Worm (Caenorhabditis elegans) whole organism, L4 larva: ENCODE results near the gene F14D7.12.

ENCODE experiments used
- F49E8.2 ChIP-seq: sonication (generic microtip); optimal IDR thresholded peaks from 2 replicates; lab custom pipeline; 2016; ENCODE audit warnings: missing compliant biosample characterization, mild to moderate bottlenecking, missing genetic modification characterization, borderline replicate concordance
- R02D3.7 ChIP-seq: fragments of 150-350 bp; sonication (generic microtip); optimal IDR thresholded peaks from 3 replicates; lab custom pipeline; 2014; ENCODE audit warnings: missing biosample characterization, missing genetic modification characterization
- T20F7.1 ChIP-seq: fragments of 200-800 bp; sonication (Bioruptor generic); optimal IDR thresholded peaks from 2 replicates; lab custom pipeline; 2018; ENCODE audit warnings: mild to moderate bottlenecking, missing genetic modification characterization, missing compliant biosample characterization
- aly-2 ChIP-seq: sonication (generic microtip); optimal IDR thresholded peaks from 2 replicates; lab custom pipeline; 2018; ENCODE audit warnings: missing biosample characterization, missing genetic modification characterization
- ama-1 ChIP-seq: fragments of 150-350 bp; optimal IDR thresholded peaks from 2 replicates; lab custom pipeline; 2014; ENCODE audit warnings: inconsistent platforms, mixed read lengths
- attf-4 ChIP-seq: sonication (generic microtip); optimal IDR thresholded peaks from 3 replicates; lab custom pipeline; 2017; ENCODE audit warnings: missing biosample characterization, missing genetic modification characterization
- ceh-20 ChIP-seq: fragments of 200-800 bp; sonication (Bioruptor generic); IDR thresholded peaks from 2 replicates; pipeline ENCODE4 v1.3.6; 2022; ENCODE audit warnings: missing genetic modification reagents, missing genetic modification characterization, missing compliant biosample characterization
- ceh-28 ChIP-seq: fragments of 150-350 bp; optimal IDR thresholded peaks from 2 replicates; lab custom pipeline; 2014; ENCODE audit warnings: missing biosample characterization, missing genetic modification reagents, missing genetic modification characterization
- ceh-62 ChIP-seq: sonication (generic microtip); optimal IDR thresholded peaks from 2 replicates; lab custom pipeline; 2017; ENCODE audit warnings: missing biosample characterization, missing genetic modification characterization
- ctbp-1 ChIP-seq: fragments of 200-800 bp; sonication (Bioruptor generic); IDR thresholded peaks from 2 replicates; pipeline ENCODE4 v1.3.6; 2022; ENCODE audit warnings: missing genetic modification reagents, missing genetic modification characterization, missing compliant biosample characterization
- daf-8 ChIP-seq: fragments of 200-800 bp; sonication (Bioruptor generic); IDR thresholded peaks from 2 replicates; pipeline ENCODE4 v1.3.6; 2022; ENCODE audit warnings: missing genetic modification characterization, missing compliant biosample characterization
- dpl-1 ChIP-seq: fragments of 150-350 bp; optimal IDR thresholded peaks from 2 replicates; lab custom pipeline; 2014; ENCODE audit warnings: missing biosample characterization, missing genetic modification reagents, missing genetic modification characterization
- dve-1 ChIP-seq: sonication (generic microtip); optimal IDR thresholded peaks from 2 replicates; lab custom pipeline; 2017; ENCODE audit warnings: antibody characterized with exemption, mild to moderate bottlenecking, missing genetic modification characterization, missing compliant biosample characterization; ENCODE audit not compliant: insufficient read depth
- egl-43 ChIP-seq: fragments of 200-800 bp; sonication (Bioruptor generic); IDR thresholded peaks from 2 replicates; pipeline ENCODE4 v1.3.6; 2022; ENCODE audit warnings: missing genetic modification reagents, missing genetic modification characterization, missing compliant biosample characterization
- fkh-10 ChIP-seq: fragments of 150-350 bp; optimal IDR thresholded peaks from 2 replicates; lab custom pipeline; 2014; ENCODE audit warnings: missing biosample characterization, missing genetic modification reagents, missing genetic modification characterization
- fos-1 ChIP-seq: fragments of 150-350 bp; optimal IDR thresholded peaks from 2 replicates; lab custom pipeline; 2014; ENCODE audit warnings: missing biosample characterization, missing genetic modification characterization
- gei-8 ChIP-seq: fragments of 200-800 bp; sonication (Bioruptor generic); optimal IDR thresholded peaks from 2 replicates; lab custom pipeline; 2018; ENCODE audit warnings: mild to moderate bottlenecking, missing genetic modification characterization, missing compliant biosample characterization
- lim-7 ChIP-seq: fragments of 200-800 bp; sonication (Bioruptor generic); IDR thresholded peaks from 2 replicates; pipeline ENCODE4 v1.3.6; 2022; ENCODE audit warnings: missing genetic modification characterization, missing compliant biosample characterization
- lin-15B ChIP-seq: fragments of 150-350 bp; sonication (generic microtip); optimal IDR thresholded peaks from 3 replicates; lab custom pipeline; 2014; ENCODE audit warnings: missing biosample characterization, missing genetic modification characterization
- lsy-2 ChIP-seq, 2 experiments: fragments of 150-350 bp in 1 of 2; sonication (generic microtip) in 1 of 2; optimal IDR thresholded peaks; 2 replicates each; lab custom pipeline; 2014 to 2017; ENCODE audit warnings: missing biosample characterization in 2 of 2, missing genetic modification characterization in 2 of 2
- madf-5 ChIP-seq, 2 experiments: fragments of 200-800 bp; sonication (Bioruptor generic); IDR thresholded peaks; 2 replicates each; pipeline ENCODE4 v1.3.6; 2022; ENCODE audit warnings: missing compliant biosample characterization in 2 of 2, missing genetic modification characterization in 2 of 2
- mdt-29 ChIP-seq: fragments of 200-800 bp; sonication (Bioruptor generic); IDR thresholded peaks from 2 replicates; pipeline ENCODE4 v1.3.6; 2022; ENCODE audit warnings: missing genetic modification reagents, missing genetic modification characterization, missing compliant biosample characterization
- mep-1 ChIP-seq: fragments of 150-350 bp; sonication (generic microtip); optimal IDR thresholded peaks from 3 replicates; lab custom pipeline; 2014; ENCODE audit warnings: missing biosample characterization, missing genetic modification characterization
- mxl-2 ChIP-seq: fragments of 200-800 bp; sonication (Bioruptor generic); conservative IDR thresholded peaks from 2 replicates; pipeline ENCODE4 v1.3.6; 2022; ENCODE audit warnings: missing genetic modification reagents, missing genetic modification characterization, missing compliant biosample characterization
- mxl-3 ChIP-seq: fragments of 200-800 bp; sonication (Bioruptor generic); optimal IDR thresholded peaks from 2 replicates; lab custom pipeline; 2018; ENCODE audit warnings: mild to moderate bottlenecking, missing genetic modification characterization, missing compliant biosample characterization
- nhr-10 ChIP-seq: fragments of 150-350 bp; optimal IDR thresholded peaks from 2 replicates; lab custom pipeline; 2014; ENCODE audit warnings: missing biosample characterization, missing genetic modification characterization
- nhr-102 ChIP-seq: sonication (generic microtip); optimal IDR thresholded peaks from 2 replicates; lab custom pipeline; 2016; ENCODE audit warnings: mild to moderate bottlenecking, missing genetic modification characterization, moderate library complexity, missing compliant biosample characterization
- nhr-25 ChIP-seq: sonication (generic microtip); optimal IDR thresholded peaks from 2 replicates; lab custom pipeline; 2017; ENCODE audit warnings: missing genetic modification characterization, mild to moderate bottlenecking, missing compliant biosample characterization, antibody characterized with exemption, moderate library complexity, borderline replicate concordance; ENCODE audit not compliant: insufficient read depth
- nhr-28 ChIP-seq: fragments of 150-350 bp; optimal IDR thresholded peaks from 2 replicates; lab custom pipeline; 2014; ENCODE audit warnings: missing biosample characterization, missing genetic modification characterization
- nhr-41 ChIP-seq: fragments of 200-800 bp; sonication (Bioruptor generic); IDR thresholded peaks from 2 replicates; pipeline ENCODE4 v1.3.6; 2022; ENCODE audit warnings: missing genetic modification reagents, missing genetic modification characterization, missing compliant biosample characterization
- nhr-48 ChIP-seq: sonication (generic microtip); optimal IDR thresholded peaks from 2 replicates; lab custom pipeline; 2016; ENCODE audit warnings: mild to moderate bottlenecking, missing genetic modification characterization, missing compliant biosample characterization
- nhr-76 ChIP-seq: fragments of 150-350 bp; optimal IDR thresholded peaks from 2 replicates; lab custom pipeline; 2014; ENCODE audit warnings: missing biosample characterization, missing genetic modification characterization
- nhr-77 ChIP-seq: fragments of 150-350 bp; optimal IDR thresholded peaks from 2 replicates; lab custom pipeline; 2014; ENCODE audit warnings: missing biosample characterization, missing genetic modification characterization
- php-3 ChIP-seq: fragments of 200-800 bp; sonication (Bioruptor generic); IDR thresholded peaks from 2 replicates; pipeline ENCODE4 v1.3.6; 2022; ENCODE audit warnings: missing genetic modification reagents, missing genetic modification characterization, missing compliant biosample characterization
- rbr-2 ChIP-seq: sonication (generic microtip); optimal IDR thresholded peaks from 2 replicates; lab custom pipeline; 2016; ENCODE audit warnings: missing genotype, missing genetic modification characterization, missing compliant biosample characterization
- skn-1 ChIP-seq: fragments of 150-350 bp; optimal IDR thresholded peaks from 2 replicates; lab custom pipeline; 2014; ENCODE audit warnings: missing biosample characterization, missing genetic modification characterization
- spr-1 ChIP-seq: sonication (generic microtip); optimal IDR thresholded peaks from 2 replicates; lab custom pipeline; 2016; ENCODE audit warnings: mild to moderate bottlenecking, missing genetic modification characterization, missing compliant biosample characterization
- spr-3 ChIP-seq: fragments of 200-800 bp; sonication (Bioruptor generic); optimal IDR thresholded peaks from 2 replicates; lab custom pipeline; 2018; ENCODE audit warnings: mild to moderate bottlenecking, missing genetic modification characterization, missing compliant biosample characterization
- tra-1 ChIP-seq: fragments of 200-800 bp; sonication (Bioruptor generic); IDR thresholded peaks from 2 replicates; pipeline ENCODE4 v1.3.6; 2022; ENCODE audit warnings: missing genetic modification reagents, missing genetic modification characterization, missing compliant biosample characterization
- unc-62 ChIP-seq, 3 experiments: fragments of 150-350 bp in 1 of 3; sonication (generic microtip); optimal IDR thresholded peaks in 2 of 3; peaks in 1 of 3; 1 replicate in 1 of 3; 2 replicates in 2 of 3; lab custom pipeline; 2014 to 2017; ENCODE audit warnings: missing biosample characterization in 3 of 3, missing genetic modification characterization in 3 of 3, missing genetic modification reagents in 3 of 3, missing genotype in 1 of 3
- vab-7 ChIP-seq: fragments of 200-800 bp; sonication (Bioruptor generic); IDR thresholded peaks from 2 replicates; pipeline ENCODE4 v1.3.6; 2022; ENCODE audit warnings: missing genetic modification reagents, missing genetic modification characterization, missing compliant biosample characterization
- zag-1 ChIP-seq: fragments of 150-350 bp; optimal IDR thresholded peaks from 2 replicates; lab custom pipeline; 2014; ENCODE audit warnings: missing biosample characterization, missing genetic modification characterization
- zip-2 ChIP-seq: fragments of 150-350 bp; optimal IDR thresholded peaks from 2 replicates; lab custom pipeline; 2014; ENCODE audit warnings: missing biosample characterization, missing genetic modification characterization
- ztf-7 ChIP-seq: fragments of 150-350 bp; optimal IDR thresholded peaks from 2 replicates; lab custom pipeline; 2014; ENCODE audit warnings: missing biosample characterization, missing genetic modification characterization

F14D7.12 gene

ce11 chrV:14299569-14300064 is at the start of gene F14D7.12, which contains the start of gene spig-3:
F14D7.12 (plus strand) TSS chrV:14300014.
spig-3 (minus strand) TSS chrV:14299669.
- TF ChIP-seq lim-7 (GFP tag; lab: Robert Waterston, UW): no peak
- no peak for TF ChIP-seq nhr-76
- TF ChIP-seq nhr-48 (tag; lab: Kevin White, UChicago): no peak
- TF ChIP-seq egl-43 (GFP tag; lab: Robert Waterston, UW): no peak
- TF ChIP-seq ceh-62: no peak
- TF ChIP-seq F49E8.2: no peak
- TF ChIP-seq nhr-102 (tag; lab: Kevin White, UChicago): no peak
- no peak for TF ChIP-seq zag-1 (tag; lab: Kevin White, UChicago)
- TF ChIP-seq nhr-41 (GFP tag; lab: Robert Waterston, UW): no peak
- TF ChIP-seq, all 104 proteins: peak for 0

ce11 chrV:14252025-14252424 is 47.8 kb upstream of the F14D7.12 start, which contains the start of gene K02E11.5:
K02E11.5 (plus strand) TSS chrV:14252325.
- no peak for TF ChIP-seq ceh-62
- no peak for TF ChIP-seq mxl-3
- TF ChIP-seq fkh-10 (GFP tag; lab: Kevin White, UChicago): no peak
- no peak for TF ChIP-seq spr-1 (tag; lab: Kevin White, UChicago)
- no peak for TF ChIP-seq lsy-2 (tag; optimal IDR thresholded peaks at IDR 0.05; lab: Kevin White, UChicago)
- TF ChIP-seq ztf-7 (tag; lab: Kevin White, UChicago): no peak
- no peak for TF ChIP-seq dpl-1 (GFP tag; lab: Kevin White, UChicago)
- TF ChIP-seq mxl-2: no peak
- no peak for TF ChIP-seq spr-3 (GFP tag; lab: Kevin White, UChicago)
- TF ChIP-seq skn-1 (tag; lab: Kevin White, UChicago): no peak
- no peak for TF ChIP-seq mdt-29 (GFP tag; lab: Robert Waterston, UW)
- TF ChIP-seq T20F7.1 (GFP tag; lab: Kevin White, UChicago): no peak
- TF ChIP-seq php-3 (GFP tag; lab: Robert Waterston, UW): no peak

ce11 chrV:14254221-14254620 is 45.6 kb upstream of the F14D7.12 start, which contains the start of gene K02E11.7:
K02E11.7 (minus strand) TSS chrV:14254321.
- TF ChIP-seq mdt-29 (GFP tag; lab: Robert Waterston, UW) (no peak), gei-8 (GFP tag; lab: Kevin White, UChicago) (no peak), nhr-25 (tag; lab: Kevin White, UChicago) (no peak), vab-7 (GFP tag; lab: Robert Waterston, UW) (no peak), attf-4 (tag; lab: Kevin White, UChicago) (no peak), ceh-20 (GFP tag; lab: Robert Waterston, UW) (no peak), mep-1 (tag; lab: Kevin White, UChicago) (no peak), aly-2 (tag; lab: Kevin White, UChicago) (no peak), zip-2 (tag; lab: Kevin White, UChicago) (no peak), rbr-2 (tag; lab: Kevin White, UChicago) (no peak), daf-8 (GFP tag; lab: Robert Waterston, UW) (no peak), nhr-10 (tag; lab: Kevin White, UChicago) (no peak), R02D3.7 (tag; lab: Kevin White, UChicago) (no peak)

ce11 chrV:14256813-14257212 is 43.0 kb upstream of the F14D7.12 start, which contains the start of gene sre-8:
sre-8 (plus strand) TSS chrV:14257113.
- TF ChIP-seq nhr-77 (tag; lab: Kevin White, UChicago) (no peak), lsy-2 (tag; optimal IDR thresholded peaks at IDR 0.05; lab: Kevin White, UChicago) (no peak), ctbp-1 (GFP tag; lab: Robert Waterston, UW) (no peak), fos-1 (tag; lab: Kevin White, UChicago) (no peak), ama-1 (lab: Kevin White, UChicago) (no peak), tra-1 (no peak), unc-62 (GFP tag; optimal IDR thresholded peaks at IDR 0.05 in 1 of 2; lab: Kevin White, UChicago) (no peak), unc-62 (tag; optimal IDR thresholded peaks at IDR 0.05; lab: Kevin White, UChicago) (no peak), dve-1 (no peak), madf-5 (GFP tag; IDR thresholded peaks at IDR 0.05; lab: Robert Waterston, UW) (no peak), lin-15B (tag; lab: Kevin White, UChicago) (no peak), nhr-28 (tag; lab: Kevin White, UChicago) (no peak), ceh-28 (tag; lab: Kevin White, UChicago) (no peak)
